Worm (Caenorhabditis elegans): ENCODE results near the gene tsp-18.
"Not testable (repeated sequence)": the region's sequence is repeated elsewhere in the genome, so short reads cannot be mapped to it uniquely, and the experiment has no call there.

ce11 chrII:5876511-5876910 is 27.8 kb upstream of the tsp-18 start, which contains the start of gene F55C12.2:
- not testable (repeated sequence) for TF ChIP-seq duxl-1 (tag; optimal IDR thresholded peaks at IDR 0.05; ENCODE audit: poor library complexity); aly-2 (tag; optimal IDR thresholded peaks at IDR 0.05); ama-1 (optimal IDR thresholded peaks at IDR 0.05); ztf-11 (tag; optimal IDR thresholded peaks at IDR 0.05); dpl-1 (GFP tag; optimal IDR thresholded peaks at IDR 0.05); nhr-76 (tag; optimal IDR thresholded peaks at IDR 0.05); spr-3 (GFP tag; optimal IDR thresholded peaks at IDR 0.05); nhr-237 (tag; optimal IDR thresholded peaks at IDR 0.05); lsy-2 (tag; optimal IDR thresholded peaks at IDR 0.05); nhr-11 (tag; optimal IDR thresholded peaks at IDR 0.05); fkh-10 (GFP tag; optimal IDR thresholded peaks at IDR 0.05); jun-1 (tag; optimal IDR thresholded peaks at IDR 0.05)
